Worm (Caenorhabditis elegans) whole organism, L1 larva: ENCODE results near the gene nfki-1.

Experiments used
- C04F5.9 ChIP-seq: sonication (generic microtip); optimal IDR thresholded peaks from 2 replicates; lab custom pipeline; 2016; ENCODE audit warnings: missing genetic modification characterization, missing compliant biosample characterization
- F16B12.6 ChIP-seq: fragments of 150-350 bp; optimal IDR thresholded peaks from 2 replicates; lab custom pipeline; 2014; ENCODE audit warnings: missing biosample characterization, missing genetic modification characterization
- ama-1 ChIP-seq: fragments of 150-350 bp; optimal IDR thresholded peaks from 2 replicates; lab custom pipeline; 2014
- ceh-90 ChIP-seq: sonication (generic microtip); optimal IDR thresholded peaks from 2 replicates; lab custom pipeline; 2016; ENCODE audit warnings: missing genetic modification characterization, missing compliant biosample characterization
- dpl-1 ChIP-seq, 3 experiments: fragments of 150-350 bp in 2 of 3; sonication (generic microtip) in 1 of 3; optimal IDR thresholded peaks; 2 replicates each; lab custom pipeline; 2014 to 2017; ENCODE audit warnings: missing biosample characterization in 3 of 3, missing genetic modification characterization in 3 of 3, missing genetic modification reagents in 3 of 3
- efl-1 ChIP-seq, 4 experiments: fragments of 150-350 bp; optimal IDR thresholded peaks in 3 of 4; peaks in 1 of 4; 1 replicate in 1 of 4; 2 replicates in 3 of 4; lab custom pipeline; 2014; ENCODE audit warnings: missing biosample characterization in 2 of 4, missing genetic modification characterization in 2 of 4, missing genetic modification reagents in 2 of 4
- efl-3 ChIP-seq: fragments of 200-800 bp; sonication (Bioruptor generic); optimal IDR thresholded peaks from 2 replicates; lab custom pipeline; 2018; ENCODE audit warnings: mild to moderate bottlenecking, missing genetic modification characterization, missing compliant biosample characterization
- egl-13 ChIP-seq: sonication (generic microtip); optimal IDR thresholded peaks from 2 replicates; lab custom pipeline; 2016; ENCODE audit warnings: missing genotype, missing genetic modification reagents, missing genetic modification characterization, missing compliant biosample characterization
- elt-2 ChIP-seq: sonication (generic microtip); optimal IDR thresholded peaks from 2 replicates; lab custom pipeline; 2016; ENCODE audit warnings: missing genetic modification characterization, mild to moderate bottlenecking, inconsistent platforms, missing compliant biosample characterization, missing genetic modification reagents
- elt-3 ChIP-seq, 6 experiments: fragments of 150-350 bp in 1 of 6; sonication (generic microtip); optimal IDR thresholded peaks; 2 replicates each; lab custom pipeline; 2017 to 2018; ENCODE audit warnings: missing biosample characterization in 6 of 6, missing genetic modification characterization in 6 of 6, inconsistent platforms in 1 of 6
- fos-1 ChIP-seq: fragments of 150-350 bp; optimal IDR thresholded peaks from 2 replicates; lab custom pipeline; 2014; ENCODE audit warnings: missing biosample characterization, missing genetic modification characterization
- grh-1 ChIP-seq: fragments of 200-800 bp; sonication (Bioruptor generic); IDR thresholded peaks from 2 replicates; pipeline ENCODE4 v1.3.6; 2022; ENCODE audit warnings: missing genetic modification reagents, missing genetic modification characterization, missing compliant biosample characterization
- hlh-4 ChIP-seq: sonication (generic microtip); optimal IDR thresholded peaks from 2 replicates; lab custom pipeline; 2016; ENCODE audit warnings: mild to moderate bottlenecking, missing genetic modification characterization, missing compliant biosample characterization
- irx-1 ChIP-seq: sonication (generic microtip); optimal IDR thresholded peaks from 2 replicates; lab custom pipeline; 2016; ENCODE audit warnings: missing genetic modification characterization, missing compliant biosample characterization
- isw-1 ChIP-seq: fragments of 200-800 bp; sonication (Bioruptor generic); IDR thresholded peaks from 2 replicates; pipeline ENCODE4 v1.3.6; 2022; ENCODE audit warnings: missing genetic modification characterization, missing compliant biosample characterization
- jun-1 ChIP-seq: fragments of 150-350 bp; optimal IDR thresholded peaks from 2 replicates; lab custom pipeline; 2014; ENCODE audit warnings: missing biosample characterization, missing genetic modification reagents, missing genetic modification characterization
- lin-13 ChIP-seq: fragments of 150-350 bp; optimal IDR thresholded peaks from 2 replicates; lab custom pipeline; 2014; ENCODE audit warnings: missing biosample characterization, missing genetic modification reagents, missing genetic modification characterization
- lin-14 ChIP-seq: fragments of 200-800 bp; sonication (Bioruptor generic); optimal IDR thresholded peaks from 2 replicates; lab custom pipeline; 2018; ENCODE audit warnings: mild to moderate bottlenecking, missing genetic modification characterization, moderate library complexity, missing compliant biosample characterization
- lin-39 ChIP-seq: fragments of 150-350 bp; optimal IDR thresholded peaks from 2 replicates; lab custom pipeline; 2014; ENCODE audit warnings: missing biosample characterization, missing genetic modification reagents, missing genetic modification characterization
- lir-3 ChIP-seq: sonication (generic microtip); optimal IDR thresholded peaks from 2 replicates; lab custom pipeline; 2016; ENCODE audit warnings: mild to moderate bottlenecking, missing genetic modification characterization, moderate library complexity, missing compliant biosample characterization; ENCODE audit not compliant: poor library complexity
- lsy-2 ChIP-seq, 2 experiments: fragments of 150-350 bp; optimal IDR thresholded peaks; 2 replicates each; lab custom pipeline; 2014; ENCODE audit warnings: missing biosample characterization in 2 of 2, missing genetic modification characterization in 2 of 2
- mdl-1 ChIP-seq, 2 experiments: fragments of 150-350 bp; optimal IDR thresholded peaks; 2 replicates each; lab custom pipeline; 2014 to 2017; ENCODE audit warnings: missing biosample characterization in 2 of 2, missing genetic modification characterization in 2 of 2, inconsistent platforms in 1 of 2
- mef-2 ChIP-seq: fragments of 150-350 bp; optimal IDR thresholded peaks from 2 replicates; lab custom pipeline; 2014; ENCODE audit warnings: missing biosample characterization, missing genetic modification characterization
- mep-1 ChIP-seq: fragments of 150-350 bp; optimal IDR thresholded peaks from 2 replicates; lab custom pipeline; 2014; ENCODE audit warnings: missing biosample characterization, missing genetic modification characterization
- nhr-20 ChIP-seq: sonication (generic microtip); optimal IDR thresholded peaks from 2 replicates; lab custom pipeline; 2016; ENCODE audit warnings: mild to moderate bottlenecking, missing genetic modification characterization, missing compliant biosample characterization
- nhr-28 ChIP-seq: fragments of 150-350 bp; optimal IDR thresholded peaks from 2 replicates; lab custom pipeline; 2014; ENCODE audit warnings: missing biosample characterization, missing genetic modification characterization
- nhr-47 ChIP-seq: sonication (generic microtip); optimal IDR thresholded peaks from 2 replicates; lab custom pipeline; 2016; ENCODE audit warnings: mild to moderate bottlenecking, missing genetic modification characterization, moderate library complexity, missing compliant biosample characterization
- nhr-71 ChIP-seq: sonication (generic microtip); optimal IDR thresholded peaks from 2 replicates; lab custom pipeline; 2016; ENCODE audit warnings: mild to moderate bottlenecking, missing genetic modification characterization, moderate library complexity, missing compliant biosample characterization
- nhr-76 ChIP-seq: sonication (generic microtip); optimal IDR thresholded peaks from 2 replicates; lab custom pipeline; 2017; ENCODE audit warnings: missing biosample characterization, missing genetic modification characterization
- nhr-85 ChIP-seq: sonication (generic microtip); peaks from one replicate; lab custom pipeline; 2016; ENCODE audit warnings: missing genetic modification characterization, inconsistent platforms, missing compliant biosample characterization
- nhr-90 ChIP-seq: sonication (generic microtip); optimal IDR thresholded peaks from 2 replicates; lab custom pipeline; 2016; ENCODE audit warnings: mild to moderate bottlenecking, missing genetic modification characterization, missing compliant biosample characterization; ENCODE audit not compliant: poor library complexity
- pax-3 ChIP-seq: fragments of 200-800 bp; sonication (Bioruptor generic); optimal IDR thresholded peaks from 2 replicates; lab custom pipeline; 2018; ENCODE audit warnings: mild to moderate bottlenecking, missing genetic modification characterization, moderate library complexity, missing compliant biosample characterization
- rnt-1 ChIP-seq: sonication (generic microtip); optimal IDR thresholded peaks from 2 replicates; lab custom pipeline; 2016; ENCODE audit warnings: mild to moderate bottlenecking, missing genetic modification characterization, moderate library complexity, missing compliant biosample characterization
- snu-23 ChIP-seq: sonication (generic microtip); optimal IDR thresholded peaks from 2 replicates; lab custom pipeline; 2016; ENCODE audit warnings: missing genetic modification characterization, missing compliant biosample characterization
- sptf-1 ChIP-seq: fragments of 150-350 bp; optimal IDR thresholded peaks from 2 replicates; lab custom pipeline; 2014; ENCODE audit warnings: missing biosample characterization, missing genetic modification characterization
- tbx-2 ChIP-seq: sonication (generic microtip); optimal IDR thresholded peaks from 2 replicates; lab custom pipeline; 2016; ENCODE audit warnings: missing genetic modification characterization, missing compliant biosample characterization
- tlp-1 ChIP-seq: fragments of 150-350 bp; optimal IDR thresholded peaks from 2 replicates; lab custom pipeline; 2014; ENCODE audit warnings: missing biosample characterization, missing genetic modification characterization
- unc-130 ChIP-seq: fragments of 150-350 bp; optimal IDR thresholded peaks from 2 replicates; lab custom pipeline; 2017; ENCODE audit warnings: missing biosample characterization, missing genetic modification characterization, inconsistent platforms
- unc-30 ChIP-seq: sonication (generic microtip); optimal IDR thresholded peaks from 2 replicates; lab custom pipeline; 2017; ENCODE audit warnings: missing biosample characterization, missing genetic modification characterization
- unc-62 ChIP-seq: fragments of 150-350 bp; optimal IDR thresholded peaks from 2 replicates; lab custom pipeline; 2014; ENCODE audit warnings: missing biosample characterization, missing genetic modification reagents, missing genetic modification characterization
- unc-86 ChIP-seq: sonication (generic microtip); optimal IDR thresholded peaks from 2 replicates; lab custom pipeline; 2016; ENCODE audit warnings: missing genetic modification characterization, missing compliant biosample characterization
- unc-98 ChIP-seq: fragments of 200-800 bp; sonication (Bioruptor generic); IDR thresholded peaks from 2 replicates; pipeline ENCODE4 v1.3.6; 2022; ENCODE audit warnings: missing genetic modification characterization, missing compliant biosample characterization
- vab-15 ChIP-seq: sonication (generic microtip); optimal IDR thresholded peaks from 2 replicates; lab custom pipeline; 2017; ENCODE audit warnings: missing genotype, mild to moderate bottlenecking, missing genetic modification characterization, missing compliant biosample characterization
- zag-1 ChIP-seq: fragments of 150-350 bp; optimal IDR thresholded peaks from 2 replicates; lab custom pipeline; 2014; ENCODE audit warnings: missing biosample characterization, missing genetic modification characterization
- zip-4 ChIP-seq: fragments of 200-800 bp; sonication (Bioruptor generic); optimal IDR thresholded peaks from 2 replicates; lab custom pipeline; 2018; ENCODE audit warnings: mild to moderate bottlenecking, missing genetic modification characterization, moderate library complexity, missing compliant biosample characterization

nfki-1 gene

DNA sequence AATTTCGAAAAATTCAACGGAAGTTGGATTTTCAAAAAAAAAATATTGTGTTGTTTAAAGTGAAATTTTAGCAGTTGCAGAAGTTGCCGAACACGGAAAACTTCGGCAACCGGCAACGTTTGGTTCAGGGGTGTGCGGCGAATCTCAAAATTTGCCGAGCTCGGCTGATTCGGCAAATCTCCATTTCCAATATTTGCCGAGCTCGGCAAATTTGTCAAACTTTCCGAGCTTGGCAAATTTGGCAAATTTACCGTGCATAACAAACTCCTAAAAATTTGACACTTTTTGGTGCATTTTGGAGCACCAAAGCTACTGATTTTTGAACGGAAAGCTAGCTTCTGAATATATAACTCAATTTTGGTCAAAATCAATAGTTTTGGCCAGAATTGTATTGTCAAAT lies 33.8 kb upstream of the nfki-1 start:
- TF ChIP-seq nhr-20 = no peak
- TF ChIP-seq lin-14 (GFP tag; lab: Kevin White, UChicago) = no peak
- no peak for TF ChIP-seq sptf-1 (tag; lab: Kevin White, UChicago)
- TF ChIP-seq C04F5.9 (tag; lab: Kevin White, UChicago) = no peak
- TF ChIP-seq hlh-4 (tag; lab: Kevin White, UChicago) = no peak
- no peak for TF ChIP-seq unc-130 (tag; lab: Kevin White, UChicago)
- TF ChIP-seq fos-1 (tag; lab: Kevin White, UChicago) = no peak
- no peak for TF ChIP-seq mef-2 (tag; lab: Kevin White, UChicago)
- TF ChIP-seq mep-1 (tag; lab: Kevin White, UChicago) = no peak

- TF ChIP-seq tlp-1 (tag; lab: Kevin White, UChicago) (no peak), lin-39 (no peak), lin-14 (GFP tag; lab: Kevin White, UChicago) (peak; percentile 28), zag-1 (tag; lab: Kevin White, UChicago) (no peak), vab-15 (tag; lab: Kevin White, UChicago) (no peak), unc-86 (tag; lab: Kevin White, UChicago) (no peak)
Measured at ce11 chrX:15321791-15322190, 33.2 kb upstream of the nfki-1 start.

DNA sequence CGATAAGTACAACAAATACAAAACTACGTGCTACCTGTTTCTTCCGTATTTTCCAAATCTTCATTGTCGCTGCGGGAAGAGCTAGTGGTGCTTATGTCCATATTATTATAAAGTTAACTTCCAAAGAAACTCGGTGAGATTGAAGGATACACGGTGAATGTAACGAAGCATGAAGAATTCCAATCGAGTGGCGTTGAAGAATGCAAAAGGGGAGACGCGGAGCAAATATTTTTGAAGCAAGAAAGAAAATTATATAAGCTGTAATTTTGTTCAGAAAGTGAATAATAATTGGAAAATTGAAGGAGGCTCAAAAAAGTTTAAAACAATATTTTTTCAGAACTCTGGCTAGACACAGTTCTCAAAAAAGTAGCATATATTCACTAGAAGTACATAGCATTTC lies 29.3 kb upstream of the nfki-1 start, which contains the start of gene Y15E3A.3:
Gene Y15E3A.3, minus strand, starts transcription at position 101 of the 400 bp plus-strand sequence.
- TF ChIP-seq pax-3 (tag; lab: Kevin White, UChicago) = no peak
- TF ChIP-seq unc-62 (GFP tag; lab: Kevin White, UChicago) = no peak
- no peak for TF ChIP-seq sptf-1 (tag; lab: Kevin White, UChicago)
- no peak for TF ChIP-seq nhr-85 (tag; lab: Kevin White, UChicago)
- no peak for TF ChIP-seq tbx-2 (tag; lab: Kevin White, UChicago)
- TF ChIP-seq nhr-28 (tag; lab: Kevin White, UChicago) = no peak

- TF ChIP-seq snu-23 (GFP tag; lab: Kevin White, UChicago) (peak; percentile 71), unc-130 (tag; lab: Kevin White, UChicago) (no peak), lin-14 (GFP tag; lab: Kevin White, UChicago) (peak; percentile 84), elt-2 (tag; lab: Kevin White, UChicago) (no peak), nhr-47 (tag; lab: Kevin White, UChicago) (peak; percentile 2), egl-13 (no peak), irx-1 (tag; lab: Kevin White, UChicago) (peak; percentile 51), ama-1 (lab: Kevin White, UChicago) (no peak), efl-1 (optimal IDR thresholded peaks at IDR 0.05; lab: Kevin White, UChicago) (no peak), efl-1 (GFP tag; optimal IDR thresholded peaks at IDR 0.05 in 1 of 2; lab: Kevin White, UChicago) (no peak), rnt-1 (tag; lab: Kevin White, UChicago) (peak; percentile 21), nhr-28 (tag; lab: Kevin White, UChicago) (no peak), F16B12.6 (tag; lab: Kevin White, UChicago) (no peak), lsy-2 (tag; optimal IDR thresholded peaks at IDR 0.05; lab: Kevin White, UChicago) (peak; percentile 2 to 43), zag-1 (tag; lab: Kevin White, UChicago) (no peak), isw-1 (no peak), nhr-90 (tag; lab: Kevin White, UChicago) (peak; percentile 32), grh-1 (peak; percentile 25; the same call in 1 of the 2 replicates), mep-1 (tag; lab: Kevin White, UChicago) (peak; percentile 55), mdl-1 (tag; optimal IDR thresholded peaks at IDR 0.05; lab: Kevin White, UChicago) (no peak), unc-98 (no peak), dpl-1 (GFP tag; optimal IDR thresholded peaks at IDR 0.05; lab: Kevin White, UChicago) (no peak), nhr-71 (tag; lab: Kevin White, UChicago) (peak; percentile 54), efl-3 (GFP tag; lab: Kevin White, UChicago) (peak; percentile 21), jun-1 (tag; lab: Kevin White, UChicago) (no peak), unc-30 (tag; lab: Kevin White, UChicago) (no peak), lin-13 (GFP tag; lab: Kevin White, UChicago) (no peak), nhr-20 (peak; percentile 67), lir-3 (tag; lab: Kevin White, UChicago) (no peak), nhr-85 (tag; lab: Kevin White, UChicago) (peak; percentile 99), zip-4 (GFP tag; lab: Kevin White, UChicago) (no peak), elt-3 (tag; optimal IDR thresholded peaks at IDR 0.05; lab: Kevin White, UChicago) (peak in 3 of 6 experiments; percentile 49 to 56 (median 54)), tlp-1 (tag; lab: Kevin White, UChicago) (no peak), unc-62 (GFP tag; lab: Kevin White, UChicago) (no peak), ceh-90 (tag; lab: Kevin White, UChicago) (no peak), nhr-76 (no peak)
Measured at ce11 chrX:15327238-15327637, 27.8 kb upstream of the nfki-1 start.
